Worm (Caenorhabditis elegans): Measurements from ENCODE around the gene str-196.

DNA sequence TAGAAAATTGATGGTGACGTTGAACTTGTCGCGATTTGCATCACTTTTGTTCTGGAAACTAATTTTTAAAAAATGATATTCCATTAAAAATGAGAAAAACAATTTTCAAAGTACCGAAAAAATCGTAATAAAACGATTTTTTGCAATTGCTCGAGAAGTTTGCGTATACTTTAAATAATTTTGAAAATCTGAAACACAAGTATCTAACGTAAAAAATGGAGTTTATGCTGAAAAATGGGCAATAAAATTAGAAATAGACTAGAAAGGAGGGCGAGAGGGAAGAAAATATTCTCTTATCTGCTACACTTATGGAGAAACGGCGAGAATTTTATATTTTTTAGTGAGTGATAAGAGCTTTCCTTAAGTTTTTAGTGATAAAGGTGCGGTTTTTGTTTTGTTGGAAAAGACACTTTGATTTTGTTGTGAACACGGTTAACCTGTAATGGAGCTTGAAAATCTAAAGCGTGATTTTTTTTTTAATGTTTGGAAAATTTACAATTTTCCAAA, 8.2 kb upstream of the str-196 start, which contains the start of gene nhr-130:
- no peak for TF ChIP-seq ces-1 (GFP tag; optimal IDR thresholded peaks at IDR 0.05)
- TF ChIP-seq elt-3 (tag; optimal IDR thresholded peaks at IDR 0.05), result no peak
- no peak for TF ChIP-seq snpc-4 (tag; optimal IDR thresholded peaks at IDR 0.05)
- TF ChIP-seq unc-120 (tag; optimal IDR thresholded peaks at IDR 0.05; ENCODE audit: poor library complexity, severe bottlenecking), result no peak
- TF ChIP-seq elt-1 (tag; optimal IDR thresholded peaks at IDR 0.05; ENCODE audit: borderline replicate concordance, insufficient read depth), result no peak
- no peak for TF ChIP-seq pha-4 (tag; optimal IDR thresholded peaks at IDR 0.05)
- TF ChIP-seq bed-3 (GFP tag; optimal IDR thresholded peaks at IDR 0.05), result no peak
- no peak for TF ChIP-seq unc-62 (GFP tag; optimal IDR thresholded peaks at IDR 0.05)
- TF ChIP-seq lin-13 (tag; optimal IDR thresholded peaks at IDR 0.05), result no peak
- no peak for TF ChIP-seq unc-39 (tag; optimal IDR thresholded peaks at IDR 0.05)
- TF ChIP-seq nhr-2 (tag; optimal IDR thresholded peaks at IDR 0.05), result no peak
- no peak for TF ChIP-seq sptf-1 (tag; optimal IDR thresholded peaks at IDR 0.05)
- TF ChIP-seq lsy-2 (tag; optimal IDR thresholded peaks at IDR 0.05), result no peak
- no peak for TF ChIP-seq nhr-28 (tag; optimal IDR thresholded peaks at IDR 0.05)

Measured in whole organism, mixed stage, embryonic.